Worm (Caenorhabditis elegans): ENCODE results near the gene faah-1.

DNA sequence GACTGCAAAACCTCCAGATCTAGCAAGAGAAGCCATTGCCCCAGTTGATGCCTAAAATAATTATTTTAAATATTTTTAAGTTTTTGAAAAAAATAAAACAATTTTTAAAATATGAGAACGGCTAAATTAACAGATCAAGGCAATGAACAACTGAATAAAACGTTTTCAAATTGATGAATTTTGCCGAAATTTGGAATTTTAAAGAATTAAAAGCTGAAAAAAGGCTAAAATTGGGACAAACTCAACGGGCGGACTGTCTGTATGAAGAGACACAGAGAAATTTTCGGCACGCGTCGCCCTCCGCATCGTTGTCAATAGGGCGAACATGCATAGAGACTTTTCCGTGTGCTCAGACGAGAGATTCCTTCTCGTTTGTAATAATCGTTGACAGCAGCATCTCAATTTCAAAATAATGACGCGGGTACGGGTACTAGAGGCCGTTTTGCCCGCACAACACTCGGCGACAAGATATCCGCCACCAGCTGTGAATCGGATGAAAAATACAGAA lies 23.1 kb upstream of the faah-1 start, which contains the start of the genes isp-1 and islo-1:
- TF ChIP-seq ref-1 (GFP tag; conservative IDR thresholded peaks at IDR 0.05) = no peak
- TF ChIP-seq med-1 (GFP tag; optimal IDR thresholded peaks at IDR 0.05; ENCODE audit: insufficient read depth) = no peak
- TF ChIP-seq T22C8.4 (GFP tag; IDR thresholded peaks at IDR 0.05) = no peak
- 0 out of 2 replicates have a peak, but pooled peaks have one; percentile 31 for TF ChIP-seq ztf-23 (GFP tag; IDR thresholded peaks at IDR 0.05)
- no peak for TF ChIP-seq flt-1 (GFP tag; IDR thresholded peaks at IDR 0.05)
- TF ChIP-seq klf-2 (GFP tag; conservative IDR thresholded peaks at IDR 0.05) = no peak
- no peak for TF ChIP-seq cog-1 (tag; optimal IDR thresholded peaks at IDR 0.05)
- TF ChIP-seq ztf-29 (GFP tag; IDR thresholded peaks at IDR 0.05) = no peak
- 0 out of 2 replicates have a peak, but pooled peaks have one; percentile 16 for TF ChIP-seq tab-1 (GFP tag; IDR thresholded peaks at IDR 0.05)

Measured in whole organism, midembryonic.